Worm (Caenorhabditis elegans) whole organism, mixed stage, embryonic: ENCODE measurements around the gene str-178.

Experiments
- M03D4.4 ChIP-seq: sonication (generic microtip); optimal IDR thresholded peaks from 2 replicates; lab custom pipeline; 2017; ENCODE audit warnings: mild to moderate bottlenecking, missing genetic modification characterization, missing compliant biosample characterization
- bed-3 ChIP-seq: fragments of 200-800 bp; sonication (Bioruptor generic); optimal IDR thresholded peaks from 3 replicates; lab custom pipeline; 2018; ENCODE audit warnings: mild to moderate bottlenecking, missing genetic modification characterization, moderate library complexity, missing compliant biosample characterization
- blmp-1 ChIP-seq: fragments of 150-350 bp; optimal IDR thresholded peaks from 2 replicates; lab custom pipeline; 2014; ENCODE audit warnings: missing biosample characterization, missing genetic modification characterization
- ceh-39 ChIP-seq: fragments of 150-350 bp; optimal IDR thresholded peaks from 2 replicates; lab custom pipeline; 2014; ENCODE audit warnings: missing biosample characterization, missing genetic modification characterization
- ceh-43 ChIP-seq: fragments of 200-800 bp; sonication (Bioruptor generic); optimal IDR thresholded peaks from 2 replicates; lab custom pipeline; 2018; ENCODE audit warnings: mild to moderate bottlenecking, missing genetic modification characterization, moderate library complexity, missing compliant biosample characterization
- ceh-83 ChIP-seq: fragments of 200-800 bp; sonication (Bioruptor generic); optimal IDR thresholded peaks from 2 replicates; lab custom pipeline; 2018; ENCODE audit warnings: mild to moderate bottlenecking, missing genetic modification characterization, missing compliant biosample characterization
- ces-1 ChIP-seq: fragments of 150-350 bp; optimal IDR thresholded peaks from 2 replicates; lab custom pipeline; 2014; ENCODE audit warnings: missing biosample characterization, missing genetic modification reagents, missing genetic modification characterization
- drap-1 ChIP-seq: fragments of 200-800 bp; sonication (Bioruptor generic); optimal IDR thresholded peaks from 3 replicates; lab custom pipeline; 2018; ENCODE audit warnings: mild to moderate bottlenecking, missing genetic modification characterization, missing compliant biosample characterization
- elt-1 ChIP-seq: sonication (generic microtip); optimal IDR thresholded peaks from 2 replicates; lab custom pipeline; 2017; ENCODE audit warnings: missing genetic modification characterization, mild to moderate bottlenecking, missing compliant biosample characterization, antibody characterized with exemption, moderate library complexity, borderline replicate concordance; ENCODE audit not compliant: insufficient read depth
- elt-3 ChIP-seq: fragments of 150-350 bp; optimal IDR thresholded peaks from 2 replicates; lab custom pipeline; 2014; ENCODE audit warnings: missing biosample characterization, missing genetic modification characterization
- flh-1 ChIP-seq: fragments of 200-800 bp; sonication (Bioruptor generic); optimal IDR thresholded peaks from 2 replicates; lab custom pipeline; 2018; ENCODE audit warnings: mild to moderate bottlenecking, missing genetic modification characterization, moderate library complexity, missing compliant biosample characterization
- ham-2 ChIP-seq: fragments of 200-800 bp; sonication (Bioruptor generic); optimal IDR thresholded peaks from 2 replicates; lab custom pipeline; 2018; ENCODE audit warnings: mild to moderate bottlenecking, missing genetic modification characterization, missing compliant biosample characterization
- lin-13 ChIP-seq: fragments of 150-350 bp; optimal IDR thresholded peaks from 2 replicates; lab custom pipeline; 2014; ENCODE audit warnings: missing biosample characterization, missing genetic modification characterization
- lin-32 ChIP-seq: fragments of 200-800 bp; sonication (Bioruptor generic); optimal IDR thresholded peaks from 2 replicates; lab custom pipeline; 2018; ENCODE audit warnings: mild to moderate bottlenecking, missing genetic modification characterization, missing compliant biosample characterization
- lsy-2 ChIP-seq: fragments of 150-350 bp; optimal IDR thresholded peaks from 2 replicates; lab custom pipeline; 2014; ENCODE audit warnings: missing biosample characterization, missing genetic modification characterization
- mep-1 ChIP-seq: fragments of 150-350 bp; optimal IDR thresholded peaks from 2 replicates; lab custom pipeline; 2017; ENCODE audit warnings: missing biosample characterization, missing genetic modification reagents, missing genetic modification characterization, inconsistent platforms
- mls-2 ChIP-seq: sonication (generic microtip); optimal IDR thresholded peaks from 2 replicates; lab custom pipeline; 2016; ENCODE audit warnings: mild to moderate bottlenecking, missing genetic modification characterization, moderate library complexity, missing compliant biosample characterization
- nhr-2 ChIP-seq: fragments of 150-350 bp; optimal IDR thresholded peaks from 2 replicates; lab custom pipeline; 2014; ENCODE audit warnings: missing biosample characterization, missing genetic modification characterization
- nhr-237 ChIP-seq: fragments of 150-350 bp; optimal IDR thresholded peaks from 2 replicates; lab custom pipeline; 2014; ENCODE audit warnings: missing biosample characterization, missing genetic modification characterization
- nhr-28 ChIP-seq: fragments of 150-350 bp; optimal IDR thresholded peaks from 2 replicates; lab custom pipeline; 2014; ENCODE audit warnings: missing biosample characterization, missing genetic modification characterization
- snpc-4 ChIP-seq: fragments of 150-350 bp; optimal IDR thresholded peaks from 2 replicates; lab custom pipeline; 2014; ENCODE audit warnings: missing biosample characterization, missing genetic modification characterization
- sptf-1 ChIP-seq: sonication (generic microtip); optimal IDR thresholded peaks from 2 replicates; lab custom pipeline; 2017; ENCODE audit warnings: mild to moderate bottlenecking, missing genetic modification characterization, moderate library complexity, missing compliant biosample characterization
- tbx-8 ChIP-seq: fragments of 200-800 bp; sonication (Bioruptor generic); optimal IDR thresholded peaks from 2 replicates; lab custom pipeline; 2018; ENCODE audit warnings: mild to moderate bottlenecking, missing genetic modification characterization, moderate library complexity, missing compliant biosample characterization
- unc-120 ChIP-seq: sonication (generic microtip); optimal IDR thresholded peaks from 2 replicates; lab custom pipeline; 2017; ENCODE audit warnings: missing genetic modification characterization, missing compliant biosample characterization; ENCODE audit not compliant: poor library complexity, severe bottlenecking
- unc-39 ChIP-seq: fragments of 150-350 bp; optimal IDR thresholded peaks from 2 replicates; lab custom pipeline; 2014; ENCODE audit warnings: missing biosample characterization, missing genetic modification characterization
- unc-62 ChIP-seq: fragments of 150-350 bp; optimal IDR thresholded peaks from 2 replicates; lab custom pipeline; 2014; ENCODE audit warnings: missing biosample characterization, missing genetic modification reagents, missing genetic modification characterization
- zip-8 ChIP-seq: fragments of 150-350 bp; optimal IDR thresholded peaks from 2 replicates; lab custom pipeline; 2014; ENCODE audit warnings: missing biosample characterization, missing genetic modification characterization
- ztf-11 ChIP-seq: fragments of 150-350 bp; optimal IDR thresholded peaks from 2 replicates; lab custom pipeline; 2014; ENCODE audit warnings: missing biosample characterization, missing genetic modification characterization

The str-178 gene

DNA sequence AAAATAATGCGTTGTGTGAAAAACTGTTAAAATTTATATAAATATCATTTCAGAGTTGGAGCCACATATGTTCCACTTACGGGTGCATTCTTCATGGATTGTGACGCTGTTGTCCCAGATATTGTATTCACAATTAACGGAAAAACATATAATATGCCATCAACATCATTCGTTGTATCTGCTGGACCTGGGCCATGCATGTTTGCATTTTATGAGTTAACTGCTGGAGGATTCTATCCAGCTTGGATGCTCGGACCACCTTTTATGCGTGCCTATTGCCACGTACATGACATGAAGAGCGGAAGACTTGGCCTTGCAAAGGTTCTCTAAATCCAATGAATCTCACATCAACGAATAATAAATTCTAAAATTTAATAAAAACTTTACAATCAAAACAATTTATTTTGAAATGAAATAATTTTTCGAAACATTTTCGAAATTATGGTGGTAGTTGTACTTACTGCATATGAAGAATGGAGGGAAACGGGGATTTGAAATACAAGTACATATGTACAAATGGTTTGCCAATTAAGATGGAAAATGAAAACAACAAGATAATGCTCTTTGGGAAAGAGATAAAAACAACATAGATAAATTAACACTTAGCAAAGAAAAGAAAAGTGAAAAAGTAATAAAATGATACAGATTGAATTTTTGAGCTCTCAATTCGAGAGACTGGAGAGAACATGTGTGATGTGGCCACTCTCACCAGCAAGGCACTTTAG is 27.6 kb upstream of the str-178 start:
- TF ChIP-seq nhr-2 (tag; lab: Kevin White, UChicago) = no peak

- TF ChIP-seq sptf-1 (tag; lab: Kevin White, UChicago) = no peak
- no peak for TF ChIP-seq bed-3 (GFP tag; lab: Kevin White, UChicago)
- no peak for TF ChIP-seq nhr-237 (tag; lab: Kevin White, UChicago)
- TF ChIP-seq ceh-83 = no peak
- TF ChIP-seq lin-13 (tag; lab: Kevin White, UChicago) = no peak
- no peak for TF ChIP-seq elt-3 (tag; lab: Kevin White, UChicago)
- TF ChIP-seq nhr-28 (tag; lab: Kevin White, UChicago) = no peak
- TF ChIP-seq ham-2 (GFP tag; lab: Kevin White, UChicago) = no peak
- no peak for TF ChIP-seq ces-1 (GFP tag; lab: Kevin White, UChicago)
- no peak for TF ChIP-seq mls-2
- TF ChIP-seq unc-39 (tag; lab: Kevin White, UChicago) = no peak
- TF ChIP-seq M03D4.4 (tag; lab: Kevin White, UChicago) = no peak
- no peak for TF ChIP-seq ceh-43 (GFP tag; lab: Kevin White, UChicago)
- no peak for TF ChIP-seq snpc-4
- no peak for TF ChIP-seq tbx-8
- no peak for TF ChIP-seq blmp-1 (tag; lab: Kevin White, UChicago)
- TF ChIP-seq ztf-11 (tag; lab: Kevin White, UChicago) = no peak
- no peak for TF ChIP-seq ceh-39 (tag; lab: Kevin White, UChicago)
These were observed 25.3 kb upstream of the str-178 start, which contains the start of gene hrg-7 for ce11 chrV:12741684-12742083. hrg-7 (plus strand) TSS chrV:12742041.

DNA sequence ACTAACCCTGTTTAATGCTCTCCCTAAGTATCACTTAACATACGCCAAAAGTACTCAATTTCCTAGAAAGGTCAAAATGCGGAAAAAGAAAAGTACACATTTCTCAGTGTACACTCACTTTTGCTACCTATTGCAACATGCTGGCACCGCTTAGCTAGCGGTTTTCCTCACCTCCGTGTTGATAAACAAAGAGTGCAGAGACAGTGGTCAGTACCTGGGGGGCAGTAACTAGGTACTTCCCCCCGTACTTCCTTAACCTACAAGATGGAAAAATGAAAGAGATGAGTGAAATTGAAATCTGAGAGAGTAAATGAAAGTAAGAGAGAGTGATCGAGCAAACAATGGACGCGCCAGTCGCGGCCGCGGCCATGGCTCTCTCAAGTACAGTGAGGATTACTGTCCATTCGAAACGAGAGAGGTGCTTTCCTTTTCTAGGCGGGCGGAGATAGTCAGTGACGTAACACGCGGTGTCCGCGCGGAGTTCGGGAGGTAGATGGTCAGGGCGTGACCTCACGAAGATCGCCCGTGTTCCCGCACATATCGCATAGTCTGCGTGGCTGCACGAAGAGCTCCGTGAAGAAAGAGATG is 19.9 kb upstream of the str-178 start, which contains the start of gene cky-1:
TSS of gene cky-1 (plus strand) at position 538 of the 588 bp plus-strand sequence.
- no peak for TF ChIP-seq ztf-11 (tag; lab: Kevin White, UChicago)
- TF ChIP-seq elt-3 (tag; lab: Kevin White, UChicago) = no peak
- peak; percentile 26 for TF ChIP-seq ham-2 (GFP tag; lab: Kevin White, UChicago)
- peak; percentile 32 for TF ChIP-seq zip-8 (tag; lab: Kevin White, UChicago)
- no peak for TF ChIP-seq lsy-2

DNA sequence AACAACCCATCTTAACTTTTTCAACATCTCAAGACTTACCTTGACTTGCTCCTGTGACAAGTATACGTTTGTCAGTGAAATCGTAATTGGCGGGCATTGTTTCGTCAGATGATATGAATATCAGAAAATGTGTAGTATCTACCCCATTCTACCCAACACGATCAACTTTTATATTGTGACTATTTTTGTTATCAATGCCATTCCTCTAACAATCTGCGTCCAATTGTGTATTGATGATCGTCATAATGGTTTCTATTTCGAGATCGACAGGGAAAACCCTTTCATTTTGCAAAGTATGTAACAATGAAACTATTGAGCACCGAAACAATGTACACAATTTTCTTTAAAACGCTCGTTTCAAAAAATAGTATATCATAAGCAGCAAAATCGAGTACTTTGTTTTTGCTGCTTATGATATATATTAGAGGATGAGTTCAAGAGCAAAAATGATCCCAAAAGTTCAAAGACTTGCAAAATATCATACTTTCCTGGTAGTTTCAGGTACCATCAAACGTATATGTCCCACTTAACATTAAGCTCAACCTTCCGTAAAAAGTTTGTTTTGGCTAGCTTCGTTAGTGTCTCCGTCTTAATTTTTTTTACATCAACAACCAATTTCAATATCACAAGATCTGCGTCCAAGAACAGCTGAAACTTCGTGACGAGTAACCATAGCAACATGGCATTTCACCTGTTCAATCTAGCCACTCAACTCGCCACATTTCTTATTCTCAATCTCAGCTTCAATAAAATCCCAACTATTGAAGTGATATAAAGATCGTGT is 17.3 kb upstream of the str-178 start, which contains the start of the genes dhs-21 and xbx-9:
TSS of gene dhs-21 (minus strand) at position 181 of the 784 bp plus-strand sequence.
TSS of gene xbx-9 (plus strand) at position 734 of the 784 bp plus-strand sequence.
- TF ChIP-seq flh-1 (no peak), nhr-28 (tag; lab: Kevin White, UChicago) (no peak), drap-1 (GFP tag; lab: Kevin White, UChicago) (no peak), mls-2 (no peak), sptf-1 (tag; lab: Kevin White, UChicago) (no peak), elt-3 (tag; lab: Kevin White, UChicago) (no peak), unc-39 (tag; lab: Kevin White, UChicago) (no peak), snpc-4 (no peak), zip-8 (tag; lab: Kevin White, UChicago) (no peak)

ce11 chrV:12732734-12733133 is 16.4 kb upstream of the str-178 start:
- no peak for TF ChIP-seq flh-1
- TF ChIP-seq unc-120 = no peak
- TF ChIP-seq nhr-28 (tag; lab: Kevin White, UChicago) = no peak
- no peak for TF ChIP-seq M03D4.4 (tag; lab: Kevin White, UChicago)
- TF ChIP-seq mls-2 = no peak
- TF ChIP-seq drap-1 (GFP tag; lab: Kevin White, UChicago) = no peak
- TF ChIP-seq mep-1 = no peak
- no peak for TF ChIP-seq ceh-43 (GFP tag; lab: Kevin White, UChicago)
- no peak for TF ChIP-seq ztf-11 (tag; lab: Kevin White, UChicago)
- no peak for TF ChIP-seq elt-1 (tag; lab: Kevin White, UChicago)
- no peak for TF ChIP-seq blmp-1 (tag; lab: Kevin White, UChicago)
- TF ChIP-seq ceh-39 (tag; lab: Kevin White, UChicago) = no peak
- TF ChIP-seq elt-3 (tag; lab: Kevin White, UChicago) = no peak
- TF ChIP-seq unc-62 (GFP tag; lab: Kevin White, UChicago) = no peak
- no peak for TF ChIP-seq lin-32 (GFP tag; lab: Kevin White, UChicago)
- no peak for TF ChIP-seq snpc-4
